Worm (Caenorhabditis elegans): Measurements from ENCODE around the gene C05B5.17.

ce11 chrIII:9969371-9969770 lies 29.8 kb downstream of the C05B5.17 start:
- TF ChIP-seq unc-62 (GFP tag; optimal IDR thresholded peaks at IDR 0.05), result no peak
- TF ChIP-seq unc-39 (tag; optimal IDR thresholded peaks at IDR 0.05), result no peak
- TF ChIP-seq nhr-76 (tag; optimal IDR thresholded peaks at IDR 0.05), result no peak
- TF ChIP-seq nhr-28 (tag; optimal IDR thresholded peaks at IDR 0.05), result no peak
- TF ChIP-seq elt-1 (tag; optimal IDR thresholded peaks at IDR 0.05; ENCODE audit: borderline replicate concordance, insufficient read depth), result no peak
- TF ChIP-seq snpc-4 (tag; optimal IDR thresholded peaks at IDR 0.05), result no peak
- no peak for TF ChIP-seq pha-4 (tag; optimal IDR thresholded peaks at IDR 0.05)
- no peak for TF ChIP-seq lin-13 (tag; optimal IDR thresholded peaks at IDR 0.05)

All from whole organism, mixed stage, embryonic.